Fruit fly (Drosophila melanogaster) whole organism, embryonic: ENCODE data around the gene Ctr1B.
A peak's percentile ranks its signal among the peaks of the same experiment; 100 is the strongest.

Experiments used
- CG10431 ChIP-seq: fragments of 200-800 bp; sonication (Bioruptor generic); optimal IDR thresholded peaks from 3 replicates; lab custom pipeline; 2018; ENCODE audit warnings: missing biosample characterization, mild to moderate bottlenecking, missing genetic modification characterization
- CG11560 ChIP-seq: fragments of 200-800 bp; sonication (Bioruptor generic); IDR thresholded peaks from 3 replicates; pipeline ENCODE4 v1.3.6; 2022; ENCODE audit warnings: missing biosample characterization, missing genetic modification characterization
- CG12155 ChIP-seq: fragments of 200-800 bp; sonication (Bioruptor generic); optimal IDR thresholded peaks from 3 replicates; lab custom pipeline; 2016; ENCODE audit warnings: missing biosample characterization, missing genetic modification characterization
- CG12391 ChIP-seq: fragments of 200-800 bp; sonication (Bioruptor generic); optimal IDR thresholded peaks from 3 replicates; lab custom pipeline; 2018; ENCODE audit warnings: missing biosample characterization, mild to moderate bottlenecking, missing genetic modification characterization, moderate library complexity
- CG12659 ChIP-seq: fragments of 200-800 bp; sonication (Bioruptor generic); optimal IDR thresholded peaks from 3 replicates; lab custom pipeline; 2017; ENCODE audit warnings: mild to moderate bottlenecking, missing biosample characterization, missing genetic modification reagents, missing genetic modification characterization
- CG12769 ChIP-seq: fragments of 200-800 bp; sonication (Bioruptor generic); optimal IDR thresholded peaks from 2 replicates; lab custom pipeline; 2019; ENCODE audit warnings: missing biosample characterization, mild to moderate bottlenecking, missing genetic modification characterization, moderate library complexity
- CG12942 ChIP-seq: fragments of 200-800 bp; sonication (Bioruptor generic); optimal IDR thresholded peaks from 3 replicates; lab custom pipeline; 2016; ENCODE audit warnings: missing biosample characterization, missing genetic modification characterization
- CG13287 ChIP-seq: fragments of 200-800 bp; sonication (Bioruptor generic); IDR thresholded peaks from 2 replicates; pipeline ENCODE4 v1.3.6; 2022; ENCODE audit warnings: missing biosample characterization, missing genetic modification characterization; ENCODE audit not compliant: partially characterized antibody
- CG15601 ChIP-seq: fragments of 200-800 bp; sonication (Bioruptor generic); optimal IDR thresholded peaks from 3 replicates; lab custom pipeline; 2019; ENCODE audit warnings: missing biosample characterization, mild to moderate bottlenecking, missing genetic modification characterization, moderate library complexity
- CG16815 ChIP-seq: fragments of 200-800 bp; sonication (Bioruptor generic); optimal IDR thresholded peaks from 3 replicates; lab custom pipeline; 2017; ENCODE audit warnings: missing biosample characterization, mild to moderate bottlenecking, missing genetic modification characterization
- CG17612 ChIP-seq: fragments of 200-800 bp; sonication (Bioruptor generic); IDR thresholded peaks from 2 replicates; pipeline ENCODE4 v1.3.6; 2022; ENCODE audit warnings: missing biosample characterization, missing genetic modification characterization
- CG2199 ChIP-seq: fragments of 200-800 bp; sonication (Bioruptor generic); IDR thresholded peaks from 3 replicates; pipeline ENCODE4 v1.3.6; 2022; ENCODE audit warnings: missing biosample characterization, missing genetic modification characterization
- CG2889 ChIP-seq: fragments of 200-800 bp; sonication (Bioruptor generic); IDR thresholded peaks from 3 replicates; pipeline ENCODE4 v1.3.6; 2022; ENCODE audit warnings: missing biosample characterization, missing genetic modification characterization
- CG31224 ChIP-seq: fragments of 200-800 bp; sonication (Bioruptor generic); IDR thresholded peaks from 2 replicates; pipeline ENCODE4 v1.3.6; 2022; ENCODE audit warnings: missing biosample characterization, missing genetic modification characterization
- CG31441 ChIP-seq: fragments of 200-800 bp; sonication (Bioruptor generic); IDR thresholded peaks from 2 replicates; pipeline ENCODE4 v1.3.6; 2022; ENCODE audit warnings: missing biosample characterization, missing genetic modification characterization
- CG3407 ChIP-seq: fragments of 200-800 bp; sonication (Bioruptor generic); optimal IDR thresholded peaks from 2 replicates; lab custom pipeline; 2018; ENCODE audit warnings: missing biosample characterization, mild to moderate bottlenecking, missing genetic modification characterization
- CG3838 ChIP-seq: fragments of 200-800 bp; sonication (Bioruptor generic); optimal IDR thresholded peaks from 3 replicates; lab custom pipeline; 2016; ENCODE audit warnings: missing biosample characterization, missing genetic modification characterization
- CG4730 ChIP-seq: fragments of 200-800 bp; sonication (Bioruptor generic); IDR thresholded peaks from 2 replicates; pipeline ENCODE4 v1.3.6; 2022; ENCODE audit warnings: missing biosample characterization, missing genetic modification characterization
- CG5180 ChIP-seq: fragments of 200-800 bp; sonication (Bioruptor generic); optimal IDR thresholded peaks from 3 replicates; lab custom pipeline; 2017; ENCODE audit warnings: missing biosample characterization, missing genetic modification characterization, mild to moderate bottlenecking, moderate library complexity, missing genetic modification reagents
- CG5245 ChIP-seq: fragments of 200-800 bp; sonication (Bioruptor generic); optimal IDR thresholded peaks from 3 replicates; lab custom pipeline; 2016; ENCODE audit warnings: missing biosample characterization, missing genetic modification characterization
- CG6272 ChIP-seq: fragments of 200-800 bp; sonication (Bioruptor generic); IDR thresholded peaks from 2 replicates; pipeline ENCODE4 v1.3.6; 2022; ENCODE audit warnings: missing biosample characterization, missing genetic modification characterization
- CG7928 ChIP-seq: fragments of 200-800 bp; sonication (Bioruptor generic); optimal IDR thresholded peaks from 2 replicates; lab custom pipeline; 2017; ENCODE audit warnings: missing biosample characterization, mild to moderate bottlenecking, missing genetic modification characterization
- CG8765 ChIP-seq: fragments of 200-800 bp; sonication (Bioruptor generic); IDR thresholded peaks from 2 replicates; pipeline ENCODE4 v1.3.6; 2022; ENCODE audit warnings: missing biosample characterization, missing genetic modification characterization
- Dll ChIP-seq: fragments of 200-800 bp; sonication (Bioruptor generic); IDR thresholded peaks from 4 replicates; pipeline ENCODE4 v1.3.6; 2022; ENCODE audit warnings: missing biosample characterization, missing genetic modification characterization; ENCODE audit not compliant: partially characterized antibody
- Dp ChIP-seq: fragments of 200-800 bp; sonication (Bioruptor generic); optimal IDR thresholded peaks from 2 replicates; lab custom pipeline; 2018; ENCODE audit warnings: missing biosample characterization, mild to moderate bottlenecking, missing genetic modification characterization, moderate library complexity
- Dref ChIP-seq: fragments of 200-800 bp; sonication (Bioruptor generic); IDR thresholded peaks from 2 replicates; pipeline ENCODE4 v1.3.6; 2022; ENCODE audit warnings: missing biosample characterization, missing genetic modification characterization
- Hand ChIP-seq: fragments of 200-800 bp; sonication (Bioruptor generic); optimal IDR thresholded peaks from 2 replicates; lab custom pipeline; 2017; ENCODE audit warnings: mild to moderate bottlenecking, missing biosample characterization, missing genetic modification reagents, missing genetic modification characterization
- Hr39 ChIP-seq: fragments of >200 bp; optimal IDR thresholded peaks from 2 replicates; lab custom pipeline; 2017
- NFAT ChIP-seq: fragments of 200-800 bp; sonication (Bioruptor generic); IDR thresholded peaks from 2 replicates; pipeline ENCODE4 v1.3.6; 2022; ENCODE audit warnings: missing biosample characterization, missing genetic modification characterization
- NK7.1 ChIP-seq: fragments of 200-800 bp; sonication (Bioruptor generic); optimal IDR thresholded peaks from 3 replicates; lab custom pipeline; 2016; ENCODE audit warnings: missing biosample characterization, missing genetic modification characterization
- Opbp ChIP-seq: fragments of 200-800 bp; sonication (Bioruptor generic); IDR thresholded peaks from 3 replicates; pipeline ENCODE4 v1.3.6; 2022; ENCODE audit warnings: missing biosample characterization, missing genetic modification characterization; ENCODE audit not compliant: partially characterized antibody
- Rfx ChIP-seq: fragments of 200-800 bp; sonication (Bioruptor generic); IDR thresholded peaks from 2 replicates; pipeline ENCODE4 v1.3.6; 2022; ENCODE audit warnings: missing biosample characterization, missing genetic modification characterization
- Rx ChIP-seq: fragments of 200-800 bp; sonication (Bioruptor generic); IDR thresholded peaks from 2 replicates; pipeline ENCODE4 v1.3.6; 2022; ENCODE audit warnings: missing biosample characterization, missing genetic modification characterization
- Sry-δ ChIP-seq: fragments of 200-800 bp; sonication (Bioruptor generic); optimal IDR thresholded peaks from 2 replicates; lab custom pipeline; 2016; ENCODE audit warnings: missing biosample characterization, missing genetic modification characterization
- bowl ChIP-seq: fragments of 200-800 bp; sonication (Bioruptor generic); IDR thresholded peaks from 2 replicates; pipeline ENCODE4 v1.3.6; 2022; ENCODE audit warnings: missing biosample characterization, missing genetic modification characterization
- ci ChIP-seq: fragments of 200-800 bp; sonication (Bioruptor generic); IDR thresholded peaks from 3 replicates; pipeline ENCODE4 v1.3.6; 2022; ENCODE audit warnings: missing biosample characterization, missing genetic modification characterization
- cwo ChIP-seq: fragments of 200-800 bp; sonication (Bioruptor generic); optimal IDR thresholded peaks from 3 replicates; lab custom pipeline; 2017; ENCODE audit warnings: missing biosample characterization, missing genetic modification characterization, mild to moderate bottlenecking, moderate library complexity, missing genetic modification reagents
- da ChIP-seq: fragments of 200-800 bp; sonication (Bioruptor generic); optimal IDR thresholded peaks from 2 replicates; lab custom pipeline; 2016; ENCODE audit warnings: missing biosample characterization, missing genetic modification characterization
- dmrt11E ChIP-seq: fragments of 200-800 bp; sonication (Bioruptor generic); optimal IDR thresholded peaks from 3 replicates; lab custom pipeline; 2018; ENCODE audit warnings: missing biosample characterization, mild to moderate bottlenecking, missing genetic modification characterization, moderate library complexity
- eve ChIP-seq, 2 experiments: fragments of >200 bp; optimal IDR thresholded peaks; 2 replicates each; lab custom pipeline; 2017; ENCODE audit warnings: missing biosample characterization in 2 of 2, missing genetic modification characterization in 2 of 2
- fu2 ChIP-seq: fragments of 200-800 bp; sonication (Bioruptor generic); optimal IDR thresholded peaks from 2 replicates; lab custom pipeline; 2016; ENCODE audit warnings: missing biosample characterization, missing genetic modification characterization
- inv ChIP-seq: fragments of 200-800 bp; sonication (Bioruptor generic); IDR thresholded peaks from 2 replicates; pipeline ENCODE4 v1.3.6; 2022; ENCODE audit warnings: missing biosample characterization, missing genetic modification characterization; ENCODE audit not compliant: partially characterized antibody
- onecut ChIP-seq: fragments of 200-800 bp; sonication (Bioruptor generic); IDR thresholded peaks from 2 replicates; pipeline ENCODE4 v1.3.6; 2022; ENCODE audit warnings: missing biosample characterization, missing genetic modification characterization
- pho ChIP-seq: fragments of 200-800 bp; sonication (Bioruptor generic); optimal IDR thresholded peaks from 2 replicates; lab custom pipeline; 2016; ENCODE audit warnings: missing biosample characterization, missing genetic modification characterization
- scrt ChIP-seq: fragments of 200-800 bp; sonication (Bioruptor generic); optimal IDR thresholded peaks from 2 replicates; lab custom pipeline; 2018; ENCODE audit warnings: missing biosample characterization, mild to moderate bottlenecking, missing genetic modification characterization, moderate library complexity
- sim ChIP-seq: fragments of 200-800 bp; sonication (Bioruptor generic); IDR thresholded peaks from 2 replicates; pipeline ENCODE4 v1.3.6; 2022; ENCODE audit warnings: missing biosample characterization, missing genetic modification characterization
- tll ChIP-seq, 2 experiments: fragments of 200-800 bp in 1 of 2; fragments of >200 bp in 1 of 2; sonication (Bioruptor generic) in 1 of 2; optimal IDR thresholded peaks; 2 replicates each; lab custom pipeline; 2017 to 2019; ENCODE audit warnings: missing biosample characterization in 2 of 2, missing genetic modification characterization in 2 of 2, mild to moderate bottlenecking in 1 of 2, moderate library complexity in 1 of 2
- vnd ChIP-seq: fragments of 200-800 bp; sonication (Bioruptor generic); IDR thresholded peaks from 3 replicates; pipeline ENCODE4 v1.3.6; 2022; ENCODE audit warnings: missing biosample characterization, missing genetic modification characterization; ENCODE audit not compliant: partially characterized antibody
- zen ChIP-seq: fragments of 200-800 bp; sonication (Bioruptor generic); optimal IDR thresholded peaks from 3 replicates; lab custom pipeline; 2018; ENCODE audit warnings: missing biosample characterization, mild to moderate bottlenecking, missing genetic modification characterization, moderate library complexity

Ctr1B gene

dm6 chr3R:8300928-8301752 is 16.3 kb upstream of the Ctr1B start, which contains the start of the genes CG9626 and mRpL1 (continued):
- TF ChIP-seq CG5180 (no peak), CG5245 (no peak), CG31224 (GFP tag; lab: Robert Waterston, UW) (no peak), CG8765 (GFP tag; lab: Robert Waterston, UW) (no peak), CG12155 (peak; percentile 35), Sry-δ (GFP tag; lab: Kevin White, UChicago) (peak; percentile 69), ci (GFP tag; lab: Robert Waterston, UW) (peak; percentile 28; the same call in 1 of the 3 replicates), NFAT (GFP tag; lab: Robert Waterston, UW) (peak; percentile 46; the same call in 1 of the 2 replicates), sim (GFP tag; lab: Robert Waterston, UW) (no peak), da (GFP tag; lab: Kevin White, UChicago) (no peak), onecut (GFP tag; lab: Robert Waterston, UW) (no peak), CG15601 (tag; lab: Kevin White, UChicago) (no peak), CG16815 (GFP tag; lab: Kevin White, UChicago) (no peak), CG31441 (GFP tag; lab: Robert Waterston, UW) (no peak), vnd (GFP tag; lab: Robert Waterston, UW) (no peak), Rfx (GFP tag; lab: Robert Waterston, UW) (peak; percentile 32; the same call in 1 of the 2 replicates), Opbp (GFP tag; lab: Robert Waterston, UW) (peak; percentile 63; the same call in 2 of the 3 replicates), dmrt11E (tag; lab: Kevin White, UChicago) (peak; percentile 6), CG12942 (GFP tag; lab: Kevin White, UChicago) (no peak), CG17612 (GFP tag; lab: Robert Waterston, UW) (no peak), Rx (GFP tag; lab: Robert Waterston, UW) (no peak), CG2199 (GFP tag; lab: Robert Waterston, UW) (peak; percentile 51; the same call in 1 of the 3 replicates), Dref (peak; percentile 42), CG4730 (GFP tag; lab: Robert Waterston, UW) (no peak), Hr39 (no peak), cwo (no peak), fu2 (GFP tag; lab: Kevin White, UChicago) (peak; percentile 5), CG12391 (peak; percentile 34), CG10431 (GFP tag; lab: Kevin White, UChicago) (no peak), Hand (GFP tag; lab: Kevin White, UChicago) (no peak), CG13287 (GFP tag; lab: Robert Waterston, UW) (peak; percentile 60), inv (no peak), scrt (GFP tag; lab: Kevin White, UChicago) (no peak), CG12769 (tag; lab: Kevin White, UChicago) (peak; percentile 41), CG3407 (GFP tag; lab: Kevin White, UChicago) (no peak), eve (GFP tag; optimal IDR thresholded peaks at IDR 0.05; lab: Kevin White, UChicago) (no peak), CG11560 (tag; lab: Robert Waterston, UW) (no peak), CG7928 (GFP tag; lab: Kevin White, UChicago) (peak; percentile 19), CG12659 (GFP tag; lab: Kevin White, UChicago) (peak; percentile 52), zen (tag; lab: Kevin White, UChicago) (peak; percentile 63), tll (GFP tag; optimal IDR thresholded peaks at IDR 0.05; lab: Kevin White, UChicago) (peak in 1 of 2 experiments; percentile 89), CG2889 (GFP tag; lab: Robert Waterston, UW) (no peak), Dp (peak; percentile 58), Dll (GFP tag; lab: Robert Waterston, UW) (0 out of 4 replicates have a peak, but pooled peaks have one; percentile 13), CG6272 (GFP tag; lab: Robert Waterston, UW) (no peak), bowl (GFP tag; lab: Robert Waterston, UW) (no peak), CG3838 (GFP tag; lab: Kevin White, UChicago) (no peak), NK7.1 (no peak), pho (peak; percentile 17)
